Worm (Caenorhabditis elegans): ENCODE measurements around the gene srx-32.

Gene srx-32

ce11 chrV:773256-773655 lies 47.3 kb downstream of the srx-32 start, which contains the start of gene sti-1 (continued):
- TF ChIP-seq pha-4 (tag; optimal IDR thresholded peaks at IDR 0.05) = peak; percentile 70
- TF ChIP-seq nhr-28 (tag; optimal IDR thresholded peaks at IDR 0.05) = no peak
- peak; percentile 87 for TF ChIP-seq nhr-237 (tag; optimal IDR thresholded peaks at IDR 0.05)
- no peak for TF ChIP-seq blmp-1 (tag; optimal IDR thresholded peaks at IDR 0.05)
- peak; percentile 19 for TF ChIP-seq hlh-1 (tag; optimal IDR thresholded peaks at IDR 0.05)
- no peak for TF ChIP-seq ztf-11 (tag; optimal IDR thresholded peaks at IDR 0.05)
- TF ChIP-seq lsy-2 (tag; optimal IDR thresholded peaks at IDR 0.05) = peak; percentile 78

- TF ChIP-seq ztf-11 (tag; optimal IDR thresholded peaks at IDR 0.05) (no peak), drap-1 (GFP tag; optimal IDR thresholded peaks at IDR 0.05) (no peak), tbx-8 (GFP tag; optimal IDR thresholded peaks at IDR 0.05) (no peak), lin-13 (tag; optimal IDR thresholded peaks at IDR 0.05) (no peak), nhr-2 (tag; optimal IDR thresholded peaks at IDR 0.05) (no peak), ces-1 (GFP tag; optimal IDR thresholded peaks at IDR 0.05) (no peak)
Observed at ce11 chrV:772210-772609, 48.3 kb downstream of the srx-32 start.

Measured in whole organism, mixed stage, embryonic.